Worm (Caenorhabditis elegans) whole organism, L1 larva: ENCODE results near the gene M03B6.1.

Experiments used
- C04F5.9 ChIP-seq: sonication (generic microtip); optimal IDR thresholded peaks from 2 replicates; lab custom pipeline; 2016; ENCODE audit warnings: missing genetic modification characterization, missing compliant biosample characterization
- F16B12.6 ChIP-seq: fragments of 150-350 bp; optimal IDR thresholded peaks from 2 replicates; lab custom pipeline; 2014; ENCODE audit warnings: missing biosample characterization, missing genetic modification characterization
- alr-1 ChIP-seq: fragments of 200-800 bp; sonication (Bioruptor generic); optimal IDR thresholded peaks from 2 replicates; lab custom pipeline; 2018; ENCODE audit warnings: borderline replicate concordance, mild to moderate bottlenecking, missing genetic modification characterization, missing compliant biosample characterization
- aly-2 ChIP-seq: fragments of 150-350 bp; optimal IDR thresholded peaks from 2 replicates; lab custom pipeline; 2014; ENCODE audit warnings: missing biosample characterization, missing genetic modification characterization
- ceh-8 ChIP-seq: fragments of 200-800 bp; sonication (Bioruptor generic); optimal IDR thresholded peaks from 2 replicates; lab custom pipeline; 2018; ENCODE audit warnings: mild to moderate bottlenecking, missing genetic modification characterization, moderate library complexity, missing compliant biosample characterization
- ces-1 ChIP-seq: fragments of 150-350 bp; optimal IDR thresholded peaks from 2 replicates; lab custom pipeline; 2014; ENCODE audit warnings: missing biosample characterization, missing genetic modification reagents, missing genetic modification characterization
- dsc-1 ChIP-seq: sonication (generic microtip); optimal IDR thresholded peaks from 2 replicates; lab custom pipeline; 2016; ENCODE audit warnings: mild to moderate bottlenecking, missing genetic modification characterization, missing compliant biosample characterization
- efl-1 ChIP-seq, 4 experiments: fragments of 150-350 bp; optimal IDR thresholded peaks in 3 of 4; peaks in 1 of 4; 1 replicate in 1 of 4; 2 replicates in 3 of 4; lab custom pipeline; 2014; ENCODE audit warnings: missing biosample characterization in 2 of 4, missing genetic modification characterization in 2 of 4, missing genetic modification reagents in 2 of 4
- efl-3 ChIP-seq: fragments of 200-800 bp; sonication (Bioruptor generic); optimal IDR thresholded peaks from 2 replicates; lab custom pipeline; 2018; ENCODE audit warnings: mild to moderate bottlenecking, missing genetic modification characterization, missing compliant biosample characterization
- elt-2 ChIP-seq: sonication (generic microtip); optimal IDR thresholded peaks from 2 replicates; lab custom pipeline; 2016; ENCODE audit warnings: missing genetic modification characterization, mild to moderate bottlenecking, inconsistent platforms, missing compliant biosample characterization, missing genetic modification reagents
- ets-5 ChIP-seq: fragments of 200-800 bp; sonication (Bioruptor generic); IDR thresholded peaks from 2 replicates; pipeline ENCODE4 v1.3.6; 2022; ENCODE audit warnings: missing genetic modification characterization, missing compliant biosample characterization
- fkh-10 ChIP-seq: sonication (generic microtip); optimal IDR thresholded peaks from 2 replicates; lab custom pipeline; 2017; ENCODE audit warnings: missing biosample characterization, missing genetic modification reagents, missing genetic modification characterization
- fkh-8 ChIP-seq: sonication (generic microtip); optimal IDR thresholded peaks from 2 replicates; lab custom pipeline; 2016; ENCODE audit warnings: mild to moderate bottlenecking, missing genetic modification characterization, missing compliant biosample characterization
- hlh-4 ChIP-seq: sonication (generic microtip); optimal IDR thresholded peaks from 2 replicates; lab custom pipeline; 2016; ENCODE audit warnings: mild to moderate bottlenecking, missing genetic modification characterization, missing compliant biosample characterization
- irx-1 ChIP-seq: sonication (generic microtip); optimal IDR thresholded peaks from 2 replicates; lab custom pipeline; 2016; ENCODE audit warnings: missing genetic modification characterization, missing compliant biosample characterization
- jun-1 ChIP-seq: fragments of 150-350 bp; optimal IDR thresholded peaks from 2 replicates; lab custom pipeline; 2014; ENCODE audit warnings: missing biosample characterization, missing genetic modification reagents, missing genetic modification characterization
- lin-14 ChIP-seq: fragments of 200-800 bp; sonication (Bioruptor generic); optimal IDR thresholded peaks from 2 replicates; lab custom pipeline; 2018; ENCODE audit warnings: mild to moderate bottlenecking, missing genetic modification characterization, moderate library complexity, missing compliant biosample characterization
- lsy-2 ChIP-seq, 2 experiments: fragments of 150-350 bp; optimal IDR thresholded peaks; 2 replicates each; lab custom pipeline; 2014; ENCODE audit warnings: missing biosample characterization in 2 of 2, missing genetic modification characterization in 2 of 2
- mef-2 ChIP-seq: fragments of 150-350 bp; optimal IDR thresholded peaks from 2 replicates; lab custom pipeline; 2014; ENCODE audit warnings: missing biosample characterization, missing genetic modification characterization
- nhr-12 ChIP-seq: sonication (generic microtip); optimal IDR thresholded peaks from 2 replicates; lab custom pipeline; 2017; ENCODE audit warnings: missing biosample characterization, missing genetic modification characterization
- nhr-71 ChIP-seq: sonication (generic microtip); optimal IDR thresholded peaks from 2 replicates; lab custom pipeline; 2016; ENCODE audit warnings: mild to moderate bottlenecking, missing genetic modification characterization, moderate library complexity, missing compliant biosample characterization
- nhr-84 ChIP-seq: sonication (generic microtip); optimal IDR thresholded peaks from 2 replicates; lab custom pipeline; 2017; ENCODE audit warnings: missing biosample characterization, missing genetic modification characterization
- nhr-85 ChIP-seq: sonication (generic microtip); peaks from one replicate; lab custom pipeline; 2016; ENCODE audit warnings: missing genetic modification characterization, inconsistent platforms, missing compliant biosample characterization
- nhr-90 ChIP-seq: sonication (generic microtip); optimal IDR thresholded peaks from 2 replicates; lab custom pipeline; 2016; ENCODE audit warnings: mild to moderate bottlenecking, missing genetic modification characterization, missing compliant biosample characterization; ENCODE audit not compliant: poor library complexity
- pag-3 ChIP-seq: sonication (generic microtip); optimal IDR thresholded peaks from 2 replicates; lab custom pipeline; 2017; ENCODE audit warnings: missing genetic modification characterization, mild to moderate bottlenecking, missing compliant biosample characterization, antibody characterized with exemption, borderline replicate concordance; ENCODE audit not compliant: insufficient read depth
- pax-3 ChIP-seq: fragments of 200-800 bp; sonication (Bioruptor generic); optimal IDR thresholded peaks from 2 replicates; lab custom pipeline; 2018; ENCODE audit warnings: mild to moderate bottlenecking, missing genetic modification characterization, moderate library complexity, missing compliant biosample characterization
- skn-1 ChIP-seq: fragments of 150-350 bp; optimal IDR thresholded peaks from 2 replicates; lab custom pipeline; 2014; ENCODE audit warnings: missing biosample characterization, missing genetic modification characterization
- snpc-4 ChIP-seq: fragments of 150-350 bp; optimal IDR thresholded peaks from 2 replicates; lab custom pipeline; 2014; ENCODE audit warnings: missing biosample characterization, missing genetic modification characterization
- snu-23 ChIP-seq: sonication (generic microtip); optimal IDR thresholded peaks from 2 replicates; lab custom pipeline; 2016; ENCODE audit warnings: missing genetic modification characterization, missing compliant biosample characterization
- swsn-7 ChIP-seq: sonication (generic microtip); optimal IDR thresholded peaks from 2 replicates; lab custom pipeline; 2016; ENCODE audit warnings: missing genetic modification characterization, missing compliant biosample characterization
- xbp-1 ChIP-seq: sonication (generic microtip); optimal IDR thresholded peaks from 2 replicates; lab custom pipeline; 2016; ENCODE audit warnings: missing genetic modification characterization, missing compliant biosample characterization

Gene M03B6.1

ce11 chrX:13811929-13812328 lies 29.5 kb upstream of the M03B6.1 start:
- TF ChIP-seq nhr-85 (tag; lab: Kevin White, UChicago) (no peak), efl-1 (optimal IDR thresholded peaks at IDR 0.05; lab: Kevin White, UChicago) (no peak), efl-1 (GFP tag; optimal IDR thresholded peaks at IDR 0.05 in 1 of 2; lab: Kevin White, UChicago) (peak in 1 of 2 experiments; percentile 2), F16B12.6 (tag; lab: Kevin White, UChicago) (no peak), lin-14 (GFP tag; lab: Kevin White, UChicago) (peak; percentile 81)

ce11 chrX:13818791-13819190 lies 22.6 kb upstream of the M03B6.1 start:
- TF ChIP-seq elt-2 (tag; lab: Kevin White, UChicago), result peak; percentile 65
- no peak for TF ChIP-seq nhr-84 (tag; lab: Kevin White, UChicago)

ce11 chrX:13823482-13823881 lies 17.9 kb upstream of the M03B6.1 start, which contains the start of gene twk-23:
Gene twk-23 (minus strand): TSS chrX:13823582.
- no peak for TF ChIP-seq efl-1 (optimal IDR thresholded peaks at IDR 0.05; lab: Kevin White, UChicago)
- peak in 1 of 2 experiments; percentile 16 for TF ChIP-seq efl-1 (GFP tag; optimal IDR thresholded peaks at IDR 0.05 in 1 of 2; lab: Kevin White, UChicago)
- TF ChIP-seq swsn-7 (tag; lab: Kevin White, UChicago), result no peak
- no peak for TF ChIP-seq nhr-84 (tag; lab: Kevin White, UChicago)
- TF ChIP-seq, all 84 proteins: peak for 1

ce11 chrX:13833448-13833847 lies 8.0 kb upstream of the M03B6.1 start:
- TF ChIP-seq aly-2 (tag; lab: Kevin White, UChicago) (no peak), snu-23 (GFP tag; lab: Kevin White, UChicago) (no peak), snpc-4 (peak; percentile 63), alr-1 (tag; lab: Kevin White, UChicago) (no peak)

- TF ChIP-seq ces-1 (GFP tag; lab: Kevin White, UChicago), result no peak
Observed at ce11 chrX:13834127-13834526, 7.3 kb upstream of the M03B6.1 start, which contains the start of gene F19D8.2. Gene F19D8.2 (plus strand): TSS chrX:13834427.

- TF ChIP-seq pax-3 (tag; lab: Kevin White, UChicago) (peak; percentile 61), mef-2 (tag; lab: Kevin White, UChicago) (no peak), nhr-71 (tag; lab: Kevin White, UChicago) (peak; percentile 17), fkh-8 (tag; lab: Kevin White, UChicago) (peak; percentile 65), ceh-8 (peak; percentile 5), dsc-1 (tag; lab: Kevin White, UChicago) (peak; percentile 81), hlh-4 (tag; lab: Kevin White, UChicago) (peak; percentile 31), ets-5 (GFP tag; lab: Robert Waterston, UW) (no peak), jun-1 (tag; lab: Kevin White, UChicago) (no peak)
Observed at ce11 chrX:13838019-13838418, 3.4 kb upstream of the M03B6.1 start.

- TF ChIP-seq C04F5.9 (no peak), irx-1 (tag; lab: Kevin White, UChicago) (no peak), nhr-90 (tag; lab: Kevin White, UChicago) (no peak), nhr-12 (tag; lab: Kevin White, UChicago) (no peak), efl-3 (GFP tag; lab: Kevin White, UChicago) (no peak), fkh-10 (GFP tag; lab: Kevin White, UChicago) (no peak), jun-1 (tag; lab: Kevin White, UChicago) (no peak), pax-3 (tag; lab: Kevin White, UChicago) (no peak), nhr-71 (tag; lab: Kevin White, UChicago) (no peak), xbp-1 (tag; lab: Kevin White, UChicago) (no peak), skn-1 (tag; lab: Kevin White, UChicago) (no peak), pag-3 (tag; lab: Kevin White, UChicago) (no peak), lsy-2 (tag; optimal IDR thresholded peaks at IDR 0.05; lab: Kevin White, UChicago) (no peak), dsc-1 (tag; lab: Kevin White, UChicago) (no peak), swsn-7 (tag; lab: Kevin White, UChicago) (no peak)
- TF ChIP-seq, all 84 proteins: peak for 0
Observed at ce11 chrX:13840336-13840735, 1.1 kb upstream of the M03B6.1 start.
